Fruit fly (Drosophila melanogaster) whole organism, pupa: ENCODE results near the gene dgt6.

Experiments used
- CG14655 ChIP-seq: fragments of 200-800 bp; sonication (Bioruptor generic); optimal IDR thresholded peaks from 3 replicates; lab custom pipeline; 2017; ENCODE audit warnings: mild to moderate bottlenecking, missing biosample characterization, missing genetic modification reagents, missing genetic modification characterization
- CG34367 ChIP-seq: fragments of 200-800 bp; sonication (Bioruptor generic); optimal IDR thresholded peaks from 2 replicates; lab custom pipeline; 2018; ENCODE audit warnings: missing biosample characterization, mild to moderate bottlenecking, missing genetic modification characterization
- CG8159 ChIP-seq: fragments of 200-800 bp; sonication (Bioruptor generic); optimal IDR thresholded peaks from 3 replicates; lab custom pipeline; 2018; ENCODE audit warnings: missing biosample characterization, mild to moderate bottlenecking, missing genetic modification characterization, moderate library complexity
- CG8301 ChIP-seq: fragments of 200-800 bp; sonication (Bioruptor generic); optimal IDR thresholded peaks from 2 replicates; lab custom pipeline; 2018; ENCODE audit warnings: missing biosample characterization, mild to moderate bottlenecking, missing genetic modification characterization
- rn ChIP-seq: fragments of 200-800 bp; sonication (Bioruptor generic); IDR thresholded peaks from 2 replicates; pipeline ENCODE4 v1.3.6; 2022; ENCODE audit warnings: missing biosample characterization, missing genetic modification characterization

dm6 chr3R:29113392-29113791, 17.4 kb downstream of the dgt6 start:
- TF ChIP-seq CG8159 (tag; lab: Kevin White, UChicago) (no peak), CG14655 (GFP tag; lab: Kevin White, UChicago) (no peak), rn (GFP tag; lab: Robert Waterston, UW) (no peak), CG8301 (no peak), CG34367 (tag; lab: Kevin White, UChicago) (no peak)
